Worm (Caenorhabditis elegans) whole organism, L4 larva: Measurements from ENCODE around the gene C30H6.8.

Experiments used
- aly-2 ChIP-seq: sonication (generic microtip); optimal IDR thresholded peaks from 2 replicates; lab custom pipeline; 2018; ENCODE audit warnings: missing biosample characterization, missing genetic modification characterization
- ama-1 ChIP-seq: fragments of 150-350 bp; optimal IDR thresholded peaks from 2 replicates; lab custom pipeline; 2014; ENCODE audit warnings: inconsistent platforms, mixed read lengths
- ceh-82 ChIP-seq: sonication (generic microtip); optimal IDR thresholded peaks from 2 replicates; lab custom pipeline; 2017; ENCODE audit warnings: missing biosample characterization, missing genetic modification characterization
- ces-1 ChIP-seq: fragments of 150-350 bp; sonication (generic microtip); optimal IDR thresholded peaks from 4 replicates; lab custom pipeline; 2014; ENCODE audit warnings: missing biosample characterization, missing genetic modification reagents, missing genetic modification characterization
- dmd-6 ChIP-seq: fragments of 200-800 bp; sonication (Bioruptor generic); IDR thresholded peaks from 2 replicates; pipeline ENCODE4 v1.3.6; 2022; ENCODE audit warnings: missing genetic modification reagents, missing genetic modification characterization, missing compliant biosample characterization
- lin-38 ChIP-seq: fragments of 200-800 bp; sonication (Bioruptor generic); IDR thresholded peaks from 2 replicates; pipeline ENCODE4 v1.3.6; 2022; ENCODE audit warnings: missing genetic modification reagents, missing genetic modification characterization, missing compliant biosample characterization
- nhr-10 ChIP-seq: fragments of 150-350 bp; optimal IDR thresholded peaks from 2 replicates; lab custom pipeline; 2014; ENCODE audit warnings: missing biosample characterization, missing genetic modification characterization
- nhr-237 ChIP-seq: sonication (generic microtip); optimal IDR thresholded peaks from 2 replicates; lab custom pipeline; 2017; ENCODE audit warnings: missing biosample characterization, missing genetic modification characterization
- nhr-6 ChIP-seq: fragments of 150-350 bp; optimal IDR thresholded peaks from 2 replicates; lab custom pipeline; 2014; ENCODE audit warnings: missing biosample characterization, missing genetic modification characterization
- pha-4 ChIP-seq, 2 experiments: fragments of 150-350 bp in 1 of 2; fragments of 200-800 bp in 1 of 2; sonication (Bioruptor generic) in 1 of 2; IDR thresholded peaks in 1 of 2; optimal IDR thresholded peaks in 1 of 2; 2 replicates each; pipeline versions ENCODE4 v1.3.6 to Lab custom; 2014 to 2022; ENCODE audit warnings: missing genetic modification characterization in 2 of 2, missing genetic modification reagents in 2 of 2, missing biosample characterization in 1 of 2, missing compliant biosample characterization in 1 of 2
- tra-1 ChIP-seq: fragments of 200-800 bp; sonication (Bioruptor generic); IDR thresholded peaks from 2 replicates; pipeline ENCODE4 v1.3.6; 2022; ENCODE audit warnings: missing genetic modification reagents, missing genetic modification characterization, missing compliant biosample characterization

DNA sequence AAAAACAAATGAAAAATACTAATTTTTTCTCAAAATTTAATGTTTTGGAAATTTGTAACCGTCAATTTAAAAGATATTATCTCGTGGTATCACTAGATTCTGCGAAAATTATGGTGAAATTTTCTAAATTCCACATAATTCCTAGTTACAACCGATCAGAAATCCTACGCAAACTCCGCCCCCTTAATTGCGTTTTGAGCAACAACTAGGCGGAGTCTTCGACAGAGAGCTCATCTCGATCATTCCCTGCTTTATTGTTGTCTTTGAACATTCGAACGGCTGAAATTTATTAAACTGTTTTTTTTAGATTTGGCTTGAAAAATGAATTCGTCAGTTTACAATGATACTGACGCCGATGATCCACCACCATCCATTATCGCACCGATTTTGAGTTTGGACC, 17.3 kb downstream of the C30H6.8 start, which contains the start of gene T02D1.4:
- no peak for TF ChIP-seq nhr-10 (tag; lab: Kevin White, UChicago)
- no peak for TF ChIP-seq pha-4 (GFP tag; IDR thresholded peaks at IDR 0.05; lab: Robert Waterston, UW)
- TF ChIP-seq pha-4 (tag; optimal IDR thresholded peaks at IDR 0.05; lab: Kevin White, UChicago) = no peak
- TF ChIP-seq nhr-237 (tag; lab: Kevin White, UChicago) = no peak
- TF ChIP-seq ceh-82 = no peak
- TF ChIP-seq ama-1 (lab: Kevin White, UChicago) = no peak
- no peak for TF ChIP-seq ces-1 (GFP tag; lab: Kevin White, UChicago)
- no peak for TF ChIP-seq lin-38 (GFP tag; lab: Robert Waterston, UW)
- TF ChIP-seq aly-2 (tag; lab: Kevin White, UChicago) = no peak
- no peak for TF ChIP-seq dmd-6 (GFP tag; lab: Robert Waterston, UW)
- no peak for TF ChIP-seq tra-1 (GFP tag; lab: Robert Waterston, UW)
- TF ChIP-seq nhr-6 (tag; lab: Kevin White, UChicago) = no peak
